Fruit fly (Drosophila melanogaster): Measurements from ENCODE around the gene ND-B16.6.

Gene ND-B16.6

dm6 chrX:6308852-6309251, 41.3 kb downstream of the ND-B16.6 start, which contains the start of gene CG15894:
Gene CG15894, plus strand, starts transcription at chrX:6309212.
- TF ChIP-seq fru (GFP tag; optimal IDR thresholded peaks at IDR 0.05) (peak; percentile 6), GATAd (GFP tag; optimal IDR thresholded peaks at IDR 0.05) (no peak)

DNA sequence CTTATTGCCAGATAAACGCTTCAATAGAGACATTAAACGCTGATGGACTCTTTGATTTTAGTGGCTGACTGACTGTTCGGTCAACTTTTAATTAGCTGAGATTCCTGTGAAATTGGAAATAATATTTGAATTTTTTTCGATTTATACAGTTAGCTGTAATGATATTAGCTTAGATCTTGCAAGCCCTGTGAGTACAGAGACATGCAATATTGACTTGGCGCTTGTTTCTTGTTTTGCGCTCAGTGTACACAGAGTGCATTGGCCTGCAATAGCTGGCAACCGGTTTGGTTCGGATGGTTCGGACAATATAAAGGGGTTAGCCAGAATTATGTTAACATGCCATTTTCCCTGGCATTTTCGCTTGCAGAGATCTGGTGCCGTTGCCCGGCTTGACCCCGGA, 44.9 kb downstream of the ND-B16.6 start:
- TF ChIP-seq woc (GFP tag; optimal IDR thresholded peaks at IDR 0.05) (peak; percentile 12), Myc (optimal IDR thresholded peaks at IDR 0.05) (no peak), jim (GFP tag; optimal IDR thresholded peaks at IDR 0.05) (no peak), HLH106 (tag; optimal IDR thresholded peaks at IDR 0.05) (peak; percentile 15), Sp1 (GFP tag; optimal IDR thresholded peaks at IDR 0.05) (peak; percentile 3), Vsx2 (GFP tag; optimal IDR thresholded peaks at IDR 0.05; ENCODE audit: partially characterized antibody) (peak; percentile 57), foxo (GFP tag; optimal IDR thresholded peaks at IDR 0.05) (peak in 1 of 2 experiments; percentile 37), psq (GFP tag; optimal IDR thresholded peaks at IDR 0.05) (peak; percentile 26), GATAd (GFP tag; optimal IDR thresholded peaks at IDR 0.05) (no peak), Hr78 (GFP tag; optimal IDR thresholded peaks at IDR 0.05) (no peak), sv (GFP tag; optimal IDR thresholded peaks at IDR 0.05) (no peak), h (GFP tag; optimal IDR thresholded peaks at IDR 0.05) (peak; percentile 10), Hnf4 (GFP tag; optimal IDR thresholded peaks at IDR 0.05) (no peak), N (GFP tag; optimal IDR thresholded peaks at IDR 0.05) (no peak), CrebA (GFP tag; optimal IDR thresholded peaks at IDR 0.05; ENCODE audit: borderline replicate concordance) (no peak), Dif (GFP tag; optimal IDR thresholded peaks at IDR 0.05; ENCODE audit: partially characterized antibody) (no peak), ey (GFP tag; optimal IDR thresholded peaks at IDR 0.05) (peak; percentile 2), CG9705 (GFP tag; optimal IDR thresholded peaks at IDR 0.05) (no peak), sage (GFP tag; optimal IDR thresholded peaks at IDR 0.05) (no peak), rgr (GFP tag; optimal IDR thresholded peaks at IDR 0.05) (peak; percentile 14), br (GFP tag; optimal IDR thresholded peaks at IDR 0.05) (peak; percentile 27), dmrt93B (GFP tag; optimal IDR thresholded peaks at IDR 0.05) (no peak), OdsH (GFP tag; optimal IDR thresholded peaks at IDR 0.05) (peak; percentile 19), lola (GFP tag; optimal IDR thresholded peaks at IDR 0.05) (no peak), fru (GFP tag; optimal IDR thresholded peaks at IDR 0.05) (peak; percentile 16), Mio (GFP tag; optimal IDR thresholded peaks at IDR 0.05) (no peak), Hr83 (GFP tag; optimal IDR thresholded peaks at IDR 0.05; ENCODE audit: poor library complexity, severe bottlenecking) (no peak), brk (GFP tag; optimal IDR thresholded peaks at IDR 0.05) (no peak), usp (GFP tag; optimal IDR thresholded peaks at IDR 0.05) (no peak), pan (optimal IDR thresholded peaks at IDR 0.05) (no peak), Abd-B (GFP tag; optimal IDR thresholded peaks at IDR 0.05) (no peak)

- TF ChIP-seq foxo (GFP tag; optimal IDR thresholded peaks at IDR 0.05): peak in 1 of 2 experiments; percentile 24
- TF ChIP-seq CG32264 (GFP tag; optimal IDR thresholded peaks at IDR 0.05): no peak
- TF ChIP-seq Dif (GFP tag; optimal IDR thresholded peaks at IDR 0.05; ENCODE audit: partially characterized antibody): no peak
- peak; percentile 7 for TF ChIP-seq rgr (GFP tag; optimal IDR thresholded peaks at IDR 0.05)
- TF ChIP-seq Abd-B (GFP tag; optimal IDR thresholded peaks at IDR 0.05): no peak
Observed at dm6 chrX:6304203-6304602, 46.0 kb downstream of the ND-B16.6 start.

- TF ChIP-seq Hnf4 (GFP tag; optimal IDR thresholded peaks at IDR 0.05) (no peak), N (GFP tag; optimal IDR thresholded peaks at IDR 0.05) (no peak), GATAd (GFP tag; optimal IDR thresholded peaks at IDR 0.05) (no peak), Myc (optimal IDR thresholded peaks at IDR 0.05) (no peak), Hr83 (GFP tag; optimal IDR thresholded peaks at IDR 0.05; ENCODE audit: poor library complexity, severe bottlenecking) (no peak), brk (GFP tag; optimal IDR thresholded peaks at IDR 0.05) (no peak), pan (optimal IDR thresholded peaks at IDR 0.05) (no peak), Vsx2 (GFP tag; optimal IDR thresholded peaks at IDR 0.05; ENCODE audit: partially characterized antibody) (no peak), Mio (GFP tag; optimal IDR thresholded peaks at IDR 0.05) (no peak), Abd-B (GFP tag; optimal IDR thresholded peaks at IDR 0.05) (no peak), CG9705 (GFP tag; optimal IDR thresholded peaks at IDR 0.05) (no peak), sv (GFP tag; optimal IDR thresholded peaks at IDR 0.05) (no peak), fru (GFP tag; optimal IDR thresholded peaks at IDR 0.05) (no peak), foxo (GFP tag; optimal IDR thresholded peaks at IDR 0.05) (no peak), psq (GFP tag; optimal IDR thresholded peaks at IDR 0.05) (no peak), Hr78 (GFP tag; optimal IDR thresholded peaks at IDR 0.05) (no peak), usp (GFP tag; optimal IDR thresholded peaks at IDR 0.05) (no peak), CrebA (GFP tag; optimal IDR thresholded peaks at IDR 0.05; ENCODE audit: borderline replicate concordance) (no peak)
Observed at dm6 chrX:6303675-6304074, 46.5 kb downstream of the ND-B16.6 start, which contains the start of gene CG3823. Gene CG3823, plus strand, starts transcription at chrX:6303975.

Measured in whole organism, wandering third instar larva.